Worm (Caenorhabditis elegans): ENCODE data around the gene F19C6.2.

F19C6.2 gene

ce11 chrX:9999599-10000201, 1.0 kb upstream of the F19C6.2 start (continued):
- TF ChIP-seq madf-2 (tag; optimal IDR thresholded peaks at IDR 0.05) (peak; percentile 100), unc-42 (tag; optimal IDR thresholded peaks at IDR 0.05) (peak; percentile 19), ceh-2 (tag; optimal IDR thresholded peaks at IDR 0.05) (no peak), ama-1 (optimal IDR thresholded peaks at IDR 0.05) (no peak), ttx-3 (tag; optimal IDR thresholded peaks at IDR 0.05) (no peak), lim-6 (tag; optimal IDR thresholded peaks at IDR 0.05) (no peak), C38D4.7 (GFP tag; optimal IDR thresholded peaks at IDR 0.05) (no peak), nhr-232 (tag; optimal IDR thresholded peaks at IDR 0.05) (no peak), fkh-10 (GFP tag; optimal IDR thresholded peaks at IDR 0.05) (no peak), ceh-22 (tag; optimal IDR thresholded peaks at IDR 0.05) (no peak), K09A11.1 (tag; optimal IDR thresholded peaks at IDR 0.05; ENCODE audit: insufficient read depth) (peak; percentile 29), unc-86 (tag; optimal IDR thresholded peaks at IDR 0.05) (peak; percentile 53), ztf-16 (tag; optimal IDR thresholded peaks at IDR 0.05) (peak; percentile 67), dve-1 (tag; optimal IDR thresholded peaks at IDR 0.05) (no peak), pag-3 (tag; optimal IDR thresholded peaks at IDR 0.05; ENCODE audit: borderline replicate concordance) (no peak), ceh-18 (tag; optimal IDR thresholded peaks at IDR 0.05) (no peak), pha-2 (tag; optimal IDR thresholded peaks at IDR 0.05) (no peak)

- TF ChIP-seq ztf-16 (tag; optimal IDR thresholded peaks at IDR 0.05), result no peak
- no peak for TF ChIP-seq Y22D7AL.16 (tag; optimal IDR thresholded peaks at IDR 0.05)
- no peak for TF ChIP-seq sox-2 (GFP tag; IDR thresholded peaks at IDR 0.05)
- no peak for TF ChIP-seq pha-4 (tag; optimal IDR thresholded peaks at IDR 0.05)
- no peak for TF ChIP-seq hlh-8 (tag; optimal IDR thresholded peaks at IDR 0.05)
- TF ChIP-seq nfya-1 (tag; optimal IDR thresholded peaks at IDR 0.05), result no peak
- TF ChIP-seq ceh-22 (tag; optimal IDR thresholded peaks at IDR 0.05), result no peak
- TF ChIP-seq syd-9 (tag; optimal IDR thresholded peaks at IDR 0.05), result no peak
- TF ChIP-seq unc-55 (GFP tag; optimal IDR thresholded peaks at IDR 0.05), result no peak
- no peak for TF ChIP-seq tbx-2 (tag; optimal IDR thresholded peaks at IDR 0.05)
- no peak for TF ChIP-seq zip-5 (tag; optimal IDR thresholded peaks at IDR 0.05)
- no peak for TF ChIP-seq ceh-6 (GFP tag; optimal IDR thresholded peaks at IDR 0.05)
- no peak for TF ChIP-seq odd-2 (tag; optimal IDR thresholded peaks at IDR 0.05)
- TF ChIP-seq madf-2 (tag; optimal IDR thresholded peaks at IDR 0.05), result no peak
- no peak for TF ChIP-seq ttx-3 (tag; optimal IDR thresholded peaks at IDR 0.05)
- no peak for TF ChIP-seq rnt-1 (tag; optimal IDR thresholded peaks at IDR 0.05)
- no peak for TF ChIP-seq ceh-45 (GFP tag; IDR thresholded peaks at IDR 0.05)
- no peak for TF ChIP-seq ceh-24 (tag; optimal IDR thresholded peaks at IDR 0.05)
Observed at ce11 chrX:10008664-10009063, 7.9 kb downstream of the F19C6.2 start, which contains the start of gene F19C6.3. F19C6.3 (minus strand) TSS chrX:10008764.

ce11 chrX:10009985-10010384, 9.2 kb downstream of the F19C6.2 start:
- no peak for TF ChIP-seq ceh-48 (tag; optimal IDR thresholded peaks at IDR 0.05)
- TF ChIP-seq K02D7.2 (tag; optimal IDR thresholded peaks at IDR 0.05), result no peak
- TF ChIP-seq ahr-1 (tag; optimal IDR thresholded peaks at IDR 0.05), result no peak
- TF ChIP-seq ceh-22 (tag; optimal IDR thresholded peaks at IDR 0.05), result no peak
- no peak for TF ChIP-seq dmd-4 (tag; optimal IDR thresholded peaks at IDR 0.05; ENCODE audit: borderline replicate concordance)
- TF ChIP-seq nfya-1 (tag; optimal IDR thresholded peaks at IDR 0.05), result no peak
- TF ChIP-seq lim-6 (tag; optimal IDR thresholded peaks at IDR 0.05), result no peak
- no peak for TF ChIP-seq ceh-14 (tag; optimal IDR thresholded peaks at IDR 0.05)
- TF ChIP-seq pqm-1 (tag; optimal IDR thresholded peaks at IDR 0.05), result no peak
- no peak for TF ChIP-seq ztf-16 (tag; optimal IDR thresholded peaks at IDR 0.05)
- no peak for TF ChIP-seq pat-9 (tag; optimal IDR thresholded peaks at IDR 0.05)
- no peak for TF ChIP-seq tbx-7 (tag; optimal IDR thresholded peaks at IDR 0.05)
- TF ChIP-seq ceh-9 (tag; optimal IDR thresholded peaks at IDR 0.05), result no peak
- no peak for TF ChIP-seq ttx-3 (tag; optimal IDR thresholded peaks at IDR 0.05)
- no peak for TF ChIP-seq ref-2 (tag; optimal IDR thresholded peaks at IDR 0.05)
- no peak for TF ChIP-seq unc-86 (tag; optimal IDR thresholded peaks at IDR 0.05)
- TF ChIP-seq K09A11.1 (tag; optimal IDR thresholded peaks at IDR 0.05; ENCODE audit: insufficient read depth), result no peak
- TF ChIP-seq mec-3 (tag; optimal IDR thresholded peaks at IDR 0.05; ENCODE audit: borderline replicate concordance), result no peak
- TF ChIP-seq sox-2 (GFP tag; IDR thresholded peaks at IDR 0.05), result no peak
- no peak for TF ChIP-seq elt-4 (tag; optimal IDR thresholded peaks at IDR 0.05)
